Fruit fly (Drosophila melanogaster) whole organism, embryonic: Measurements from ENCODE around the gene odd.

ENCODE experiments used
- Bdp1 ChIP-seq: fragments of 200-800 bp; sonication (Bioruptor generic); optimal IDR thresholded peaks from 3 replicates; lab custom pipeline; 2016; ENCODE audit warnings: missing biosample characterization, missing genetic modification characterization
- Bgb ChIP-seq: fragments of 200-800 bp; sonication (Bioruptor generic); IDR thresholded peaks from 2 replicates; pipeline ENCODE4 v1.3.6; 2022; ENCODE audit warnings: missing biosample characterization, missing genetic modification characterization; ENCODE audit not compliant: partially characterized antibody
- CG12942 ChIP-seq: fragments of 200-800 bp; sonication (Bioruptor generic); optimal IDR thresholded peaks from 3 replicates; lab custom pipeline; 2016; ENCODE audit warnings: missing biosample characterization, missing genetic modification characterization
- CG15073 ChIP-seq: fragments of 200-800 bp; sonication (Bioruptor generic); optimal IDR thresholded peaks from 2 replicates; lab custom pipeline; 2016; ENCODE audit warnings: missing biosample characterization, missing genetic modification characterization
- CG17385 ChIP-seq: fragments of 200-800 bp; sonication (Bioruptor generic); optimal IDR thresholded peaks from 3 replicates; lab custom pipeline; 2018; ENCODE audit warnings: missing biosample characterization, mild to moderate bottlenecking, missing genetic modification characterization
- CG1792 ChIP-seq: fragments of 200-800 bp; sonication (Bioruptor generic); optimal IDR thresholded peaks from 2 replicates; lab custom pipeline; 2016; ENCODE audit warnings: missing biosample characterization, missing genetic modification characterization
- CG18011 ChIP-seq: fragments of 200-800 bp; sonication (Bioruptor generic); optimal IDR thresholded peaks from 2 replicates; lab custom pipeline; 2017; ENCODE audit warnings: missing biosample characterization, missing genetic modification characterization, mild to moderate bottlenecking, moderate library complexity, missing genotype
- CG18599 ChIP-seq: fragments of 200-800 bp; sonication (Bioruptor generic); optimal IDR thresholded peaks from 3 replicates; lab custom pipeline; 2017; ENCODE audit warnings: missing biosample characterization, missing genetic modification characterization, mild to moderate bottlenecking, moderate library complexity, missing genetic modification reagents
- CG2116 ChIP-seq: fragments of 200-800 bp; sonication (Bioruptor generic); optimal IDR thresholded peaks from 3 replicates; lab custom pipeline; 2018; ENCODE audit warnings: missing biosample characterization, mild to moderate bottlenecking, missing genetic modification characterization
- CG30020 ChIP-seq: fragments of 200-800 bp; optimal IDR thresholded peaks from 2 replicates; lab custom pipeline; 2019; ENCODE audit warnings: missing biosample characterization, mild to moderate bottlenecking, missing genetic modification characterization, moderate library complexity
- CG31441 ChIP-seq: fragments of 200-800 bp; sonication (Bioruptor generic); IDR thresholded peaks from 2 replicates; pipeline ENCODE4 v1.3.6; 2022; ENCODE audit warnings: missing biosample characterization, missing genetic modification characterization
- CG33557 ChIP-seq: fragments of 200-800 bp; sonication (Bioruptor generic); optimal IDR thresholded peaks from 2 replicates; lab custom pipeline; 2019; ENCODE audit warnings: missing biosample characterization, mild to moderate bottlenecking, missing genetic modification characterization, moderate library complexity
- CG34376 ChIP-seq: fragments of 200-800 bp; sonication (Bioruptor generic); optimal IDR thresholded peaks from 2 replicates; lab custom pipeline; 2018; ENCODE audit warnings: missing biosample characterization, mild to moderate bottlenecking, missing genetic modification characterization
- CG4282 ChIP-seq: fragments of 200-800 bp; sonication (Bioruptor generic); optimal IDR thresholded peaks from 2 replicates; lab custom pipeline; 2016; ENCODE audit warnings: missing biosample characterization, missing genetic modification characterization
- CG4820 ChIP-seq: fragments of 200-800 bp; sonication (Bioruptor generic); optimal IDR thresholded peaks from 3 replicates; lab custom pipeline; 2016; ENCODE audit warnings: missing biosample characterization, missing genetic modification characterization
- CG6654 ChIP-seq: fragments of 200-800 bp; sonication (Bioruptor generic); optimal IDR thresholded peaks from 2 replicates; lab custom pipeline; 2017; ENCODE audit warnings: missing biosample characterization, mild to moderate bottlenecking, missing genetic modification characterization
- CG8089 ChIP-seq: fragments of 200-800 bp; sonication (Bioruptor generic); optimal IDR thresholded peaks from 3 replicates; lab custom pipeline; 2016; ENCODE audit warnings: missing biosample characterization, missing genetic modification characterization
- CG8765 ChIP-seq: fragments of 200-800 bp; sonication (Bioruptor generic); IDR thresholded peaks from 2 replicates; pipeline ENCODE4 v1.3.6; 2022; ENCODE audit warnings: missing biosample characterization, missing genetic modification characterization
- CG9609 ChIP-seq: fragments of 200-800 bp; sonication (Bioruptor generic); optimal IDR thresholded peaks from 3 replicates; lab custom pipeline; 2016; ENCODE audit warnings: missing biosample characterization, missing genetic modification characterization
- D19B ChIP-seq: fragments of 200-800 bp; sonication (Bioruptor generic); optimal IDR thresholded peaks from 2 replicates; lab custom pipeline; 2017; ENCODE audit warnings: missing biosample characterization, mild to moderate bottlenecking, missing genetic modification characterization
- Dfd ChIP-seq, 2 experiments: fragments of >200 bp; optimal IDR thresholded peaks; 2 replicates each; lab custom pipeline; 2017; ENCODE audit warnings: missing biosample characterization in 2 of 2, missing genetic modification characterization in 2 of 2
- Dll ChIP-seq: fragments of 200-800 bp; sonication (Bioruptor generic); IDR thresholded peaks from 4 replicates; pipeline ENCODE4 v1.3.6; 2022; ENCODE audit warnings: missing biosample characterization, missing genetic modification characterization; ENCODE audit not compliant: partially characterized antibody
- Doc2 ChIP-seq: fragments of 200-800 bp; sonication (Bioruptor generic); IDR thresholded peaks from 2 replicates; pipeline ENCODE4 v1.3.6; 2022; ENCODE audit warnings: missing biosample characterization, missing genetic modification characterization
- Ets65A ChIP-seq: fragments of 200-800 bp; sonication (Bioruptor generic); peaks from one replicate; lab custom pipeline; 2016; ENCODE audit warnings: missing biosample characterization, missing genetic modification characterization
- Fer1 ChIP-seq: fragments of 200-800 bp; sonication (Bioruptor generic); optimal IDR thresholded peaks from 2 replicates; lab custom pipeline; 2017; ENCODE audit warnings: missing biosample characterization, mild to moderate bottlenecking, missing genetic modification characterization
- HLH3B ChIP-seq: fragments of 200-800 bp; sonication (Bioruptor generic); IDR thresholded peaks from 2 replicates; pipeline ENCODE4 v1.3.6; 2022; ENCODE audit warnings: missing biosample characterization, missing genetic modification characterization
- Hmr ChIP-seq: fragments of 200-800 bp; sonication (Bioruptor generic); optimal IDR thresholded peaks from 3 replicates; lab custom pipeline; 2017; ENCODE audit warnings: mild to moderate bottlenecking, missing biosample characterization, missing genetic modification reagents, missing genetic modification characterization
- Meics ChIP-seq: fragments of 200-800 bp; sonication (Bioruptor generic); optimal IDR thresholded peaks from 2 replicates; lab custom pipeline; 2017; ENCODE audit warnings: missing biosample characterization, mild to moderate bottlenecking, missing genetic modification characterization
- Mes4 ChIP-seq: fragments of 200-800 bp; sonication (Bioruptor generic); optimal IDR thresholded peaks from 2 replicates; lab custom pipeline; 2016; ENCODE audit warnings: missing biosample characterization, missing genetic modification characterization
- NFAT ChIP-seq: fragments of 200-800 bp; sonication (Bioruptor generic); IDR thresholded peaks from 2 replicates; pipeline ENCODE4 v1.3.6; 2022; ENCODE audit warnings: missing biosample characterization, missing genetic modification characterization
- Optix ChIP-seq: fragments of 200-800 bp; sonication (Bioruptor generic); IDR thresholded peaks from 3 replicates; pipeline ENCODE4 v1.3.6; 2022; ENCODE audit warnings: missing biosample characterization, missing genetic modification characterization
- Ptx1 ChIP-seq: fragments of 200-800 bp; sonication (Bioruptor generic); IDR thresholded peaks from 2 replicates; pipeline ENCODE4 v1.3.6; 2022; ENCODE audit warnings: missing biosample characterization, missing genetic modification characterization
- Rx ChIP-seq: fragments of 200-800 bp; sonication (Bioruptor generic); IDR thresholded peaks from 2 replicates; pipeline ENCODE4 v1.3.6; 2022; ENCODE audit warnings: missing biosample characterization, missing genetic modification characterization
- caup ChIP-seq: fragments of 200-800 bp; sonication (Bioruptor generic); optimal IDR thresholded peaks from 3 replicates; lab custom pipeline; 2017; ENCODE audit warnings: missing biosample characterization, mild to moderate bottlenecking, missing genetic modification characterization, moderate library complexity; ENCODE audit not compliant: severe bottlenecking
- chn ChIP-seq: fragments of 200-800 bp; sonication (Bioruptor generic); optimal IDR thresholded peaks from 2 replicates; lab custom pipeline; 2016; ENCODE audit warnings: missing biosample characterization, missing genetic modification characterization
- crc ChIP-seq: fragments of 200-800 bp; sonication (Bioruptor generic); optimal IDR thresholded peaks from 2 replicates; lab custom pipeline; 2016; ENCODE audit warnings: missing biosample characterization, missing genetic modification characterization
- dati ChIP-seq: fragments of 200-800 bp; sonication (Bioruptor generic); IDR thresholded peaks from 2 replicates; pipeline ENCODE4 v1.3.6; 2022; ENCODE audit warnings: missing biosample characterization, missing genetic modification characterization
- dpn ChIP-seq, 2 experiments: fragments of 200-800 bp; sonication (Bioruptor generic); optimal IDR thresholded peaks; 3 replicates each; lab custom pipeline; 2016; ENCODE audit warnings: missing biosample characterization in 2 of 2, missing genetic modification characterization in 2 of 2
- hth ChIP-seq: fragments of >200 bp; optimal IDR thresholded peaks from 2 replicates; lab custom pipeline; 2017; ENCODE audit warnings: inconsistent platforms
- lab ChIP-seq: fragments of 200-800 bp; sonication (Bioruptor generic); optimal IDR thresholded peaks from 3 replicates; lab custom pipeline; 2017; ENCODE audit warnings: missing biosample characterization, missing genetic modification characterization, mild to moderate bottlenecking, moderate library complexity, missing genetic modification reagents
- lilli ChIP-seq: fragments of 200-800 bp; sonication (Bioruptor generic); optimal IDR thresholded peaks from 3 replicates; lab custom pipeline; 2016; ENCODE audit warnings: missing biosample characterization, missing genetic modification characterization
- lola ChIP-seq, 3 experiments: fragments of >200 bp in 2 of 3; fragments of 200-800 bp in 1 of 3; sonication (Bioruptor generic) in 1 of 3; optimal IDR thresholded peaks; 2 replicates each; lab custom pipeline; 2017 to 2019; ENCODE audit warnings: missing biosample characterization in 3 of 3, missing genetic modification characterization in 3 of 3, mild to moderate bottlenecking in 1 of 3, moderate library complexity in 1 of 3
- mam ChIP-seq: fragments of 200-800 bp; sonication (Bioruptor generic); optimal IDR thresholded peaks from 3 replicates; lab custom pipeline; 2016; ENCODE audit warnings: missing biosample characterization, missing genetic modification characterization
- odd ChIP-seq: fragments of 200-800 bp; sonication (Bioruptor generic); optimal IDR thresholded peaks from 2 replicates; lab custom pipeline; 2017; ENCODE audit warnings: missing biosample characterization, mild to moderate bottlenecking, missing genetic modification characterization
- prd ChIP-seq, 3 experiments: fragments of >200 bp in 2 of 3; fragments of 200-800 bp in 1 of 3; sonication (Bioruptor generic) in 1 of 3; optimal IDR thresholded peaks in 2 of 3; IDR thresholded peaks in 1 of 3; 2 replicates in 2 of 3; 3 replicates in 1 of 3; pipeline versions ENCODE4 v1.3.6 to Lab custom; 2017 to 2022; ENCODE audit warnings: missing biosample characterization in 1 of 3, missing genetic modification characterization in 1 of 3
- psq ChIP-seq: fragments of 200-800 bp; sonication (Bioruptor generic); optimal IDR thresholded peaks from 2 replicates; lab custom pipeline; 2017; ENCODE audit warnings: missing biosample characterization, missing genetic modification characterization
- scrt ChIP-seq: fragments of 200-800 bp; sonication (Bioruptor generic); optimal IDR thresholded peaks from 2 replicates; lab custom pipeline; 2018; ENCODE audit warnings: missing biosample characterization, mild to moderate bottlenecking, missing genetic modification characterization, moderate library complexity
- shn ChIP-seq: fragments of 200-800 bp; sonication (Bioruptor generic); optimal IDR thresholded peaks from 3 replicates; lab custom pipeline; 2016; ENCODE audit warnings: missing biosample characterization, missing genetic modification characterization
- sim ChIP-seq: fragments of 200-800 bp; sonication (Bioruptor generic); IDR thresholded peaks from 2 replicates; pipeline ENCODE4 v1.3.6; 2022; ENCODE audit warnings: missing biosample characterization, missing genetic modification characterization
- slbo ChIP-seq: fragments of 200-800 bp; sonication (Bioruptor generic); IDR thresholded peaks from 2 replicates; pipeline ENCODE4 v1.3.6; 2022; ENCODE audit warnings: missing biosample characterization, missing genetic modification characterization
- trem ChIP-seq: fragments of 200-800 bp; optimal IDR thresholded peaks from 3 replicates; lab custom pipeline; 2019; ENCODE audit warnings: missing biosample characterization, mild to moderate bottlenecking, missing genetic modification characterization, moderate library complexity

Gene odd

DNA sequence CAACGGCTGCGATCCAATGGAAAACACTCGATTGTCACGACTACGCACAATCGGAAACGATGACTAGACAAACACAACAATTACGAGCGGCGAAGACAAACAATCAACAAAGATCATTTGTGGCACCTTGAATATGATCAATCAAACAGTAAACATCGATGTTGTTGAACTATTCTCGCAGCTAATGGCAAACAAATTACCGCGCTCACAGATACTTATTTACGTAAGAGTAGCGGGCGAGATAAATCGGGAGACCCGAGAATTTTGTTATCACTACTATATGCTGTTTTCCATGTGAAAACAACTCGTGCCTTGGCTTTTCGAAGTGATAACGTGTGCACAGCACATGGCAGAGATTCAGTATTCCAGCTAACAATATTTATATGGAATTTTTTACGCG is 22.3 kb upstream of the odd start (continued):
- TF ChIP-seq CG34376 (GFP tag; lab: Kevin White, UChicago) = peak; percentile 95
- no peak for TF ChIP-seq Doc2 (GFP tag; lab: Robert Waterston, UW)
- TF ChIP-seq sim = peak; percentile 86
- no peak for TF ChIP-seq Dll (GFP tag; lab: Robert Waterston, UW)
- TF ChIP-seq shn = peak; percentile 80
- TF ChIP-seq Mes4 (GFP tag; lab: Kevin White, UChicago) = no peak
- TF ChIP-seq CG1792 (GFP tag; lab: Kevin White, UChicago) = no peak
- TF ChIP-seq CG12942 = peak; percentile 63
- no peak for TF ChIP-seq dati (GFP tag; lab: Robert Waterston, UW)
- TF ChIP-seq CG8089 (GFP tag; lab: Kevin White, UChicago) = peak; percentile 93
- no peak for TF ChIP-seq hth (lab: Kevin White, UChicago)
- peak; percentile 17 for TF ChIP-seq CG30020 (tag; lab: Kevin White, UChicago)
- no peak for TF ChIP-seq Dfd (GFP tag; optimal IDR thresholded peaks at IDR 0.05; lab: Kevin White, UChicago)
- peak; percentile 85 for TF ChIP-seq CG18599 (GFP tag; lab: Kevin White, UChicago)
- TF ChIP-seq Fer1 (GFP tag; lab: Kevin White, UChicago) = peak; percentile 90
- TF ChIP-seq lilli (GFP tag; lab: Kevin White, UChicago) = peak; percentile 54
- TF ChIP-seq CG18011 = peak; percentile 70
- peak; percentile 97 for TF ChIP-seq odd (GFP tag; lab: Kevin White, UChicago)
- TF ChIP-seq D19B (GFP tag; lab: Kevin White, UChicago) = peak; percentile 20
- TF ChIP-seq Ets65A (GFP tag; lab: Kevin White, UChicago) = no peak
- no peak for TF ChIP-seq Bgb (GFP tag; lab: Robert Waterston, UW)
- peak; percentile 77 for TF ChIP-seq chn (GFP tag; lab: Kevin White, UChicago)
- TF ChIP-seq CG17385 (GFP tag; lab: Kevin White, UChicago) = peak; percentile 77
- TF ChIP-seq Ptx1 (GFP tag; lab: Robert Waterston, UW) = 0 out of 2 replicates have a peak, but pooled peaks have one; percentile 18
- TF ChIP-seq psq = peak; percentile 76
- peak; percentile 92 for TF ChIP-seq Hmr (GFP tag; lab: Kevin White, UChicago)
- peak; percentile 76 for TF ChIP-seq scrt (GFP tag; lab: Kevin White, UChicago)
- peak; percentile 79 for TF ChIP-seq Meics (GFP tag; lab: Kevin White, UChicago)
- TF ChIP-seq CG8765 (GFP tag; lab: Robert Waterston, UW) = no peak
- peak; percentile 69; the same call in 1 of the 2 replicates for TF ChIP-seq CG31441 (GFP tag; lab: Robert Waterston, UW)
- TF ChIP-seq CG15073 (GFP tag; lab: Kevin White, UChicago) = no peak
- peak; percentile 22 for TF ChIP-seq CG6654 (GFP tag; lab: Kevin White, UChicago)
- peak; percentile 93 for TF ChIP-seq lab (GFP tag; lab: Kevin White, UChicago)
- TF ChIP-seq crc (GFP tag; lab: Kevin White, UChicago) = peak; percentile 76
- TF ChIP-seq mam = peak; percentile 53
- TF ChIP-seq NFAT (GFP tag; lab: Robert Waterston, UW) = no peak
- TF ChIP-seq CG9609 (GFP tag; lab: Kevin White, UChicago) = peak; percentile 44
- TF ChIP-seq dpn (GFP tag; optimal IDR thresholded peaks at IDR 0.05; lab: Kevin White, UChicago) = peak; percentile 8 to 68
- no peak for TF ChIP-seq Rx (GFP tag; lab: Robert Waterston, UW)
- peak in 1 of 3 experiments; percentile 88 for TF ChIP-seq lola (GFP tag; optimal IDR thresholded peaks at IDR 0.05; lab: Kevin White, UChicago)
- peak; percentile 53 for TF ChIP-seq CG2116 (GFP tag; lab: Kevin White, UChicago)
- peak; percentile 82 for TF ChIP-seq caup (GFP tag; lab: Kevin White, UChicago)
- TF ChIP-seq CG4820 (GFP tag; lab: Kevin White, UChicago) = no peak
- TF ChIP-seq HLH3B (GFP tag; lab: Robert Waterston, UW) = peak; percentile 38; the same call in 1 of the 2 replicates
- peak; percentile 73 for TF ChIP-seq trem (tag; lab: Kevin White, UChicago)
- TF ChIP-seq prd (optimal IDR thresholded peaks at IDR 0.05; lab: Kevin White, UChicago) = no peak
- TF ChIP-seq prd (GFP tag; IDR thresholded peaks at IDR 0.05; lab: Robert Waterston, UW) = peak; percentile 62; the same call in 2 of the 3 replicates
- TF ChIP-seq Optix (GFP tag; lab: Robert Waterston, UW) = no peak
- TF ChIP-seq CG4282 = no peak
- TF ChIP-seq Bdp1 = peak; percentile 88
- TF ChIP-seq slbo (GFP tag; lab: Robert Waterston, UW) = peak; percentile 37; the same call in 1 of the 2 replicates
- peak; percentile 95 for TF ChIP-seq CG33557
